Fruit fly (Drosophila melanogaster) whole organism, embryonic: ENCODE data around the gene CG31388.

Experiments used
- Aef1 ChIP-seq: fragments of 200-800 bp; sonication (Bioruptor generic); IDR thresholded peaks from 3 replicates; pipeline ENCODE4 v1.3.6; 2022; ENCODE audit warnings: missing biosample characterization, missing genetic modification characterization
- Atf-2 ChIP-seq: fragments of 200-800 bp; sonication (Bioruptor generic); optimal IDR thresholded peaks from 2 replicates; lab custom pipeline; 2016; ENCODE audit warnings: missing biosample characterization, missing genetic modification characterization
- B-H2 ChIP-seq: fragments of 200-800 bp; sonication (Bioruptor generic); optimal IDR thresholded peaks from 2 replicates; lab custom pipeline; 2018; ENCODE audit warnings: missing biosample characterization, mild to moderate bottlenecking, missing genetic modification characterization
- CG10543 ChIP-seq: fragments of 200-800 bp; sonication (Bioruptor generic); optimal IDR thresholded peaks from 3 replicates; lab custom pipeline; 2017; ENCODE audit warnings: missing biosample characterization, mild to moderate bottlenecking, missing genetic modification characterization, moderate library complexity
- CG10565 ChIP-seq: fragments of 200-800 bp; sonication (Bioruptor generic); optimal IDR thresholded peaks from 3 replicates; lab custom pipeline; 2016; ENCODE audit warnings: missing biosample characterization, mild to moderate bottlenecking, missing genetic modification characterization
- CG14710 ChIP-seq: fragments of 200-800 bp; sonication (Bioruptor generic); optimal IDR thresholded peaks from 3 replicates; lab custom pipeline; 2019; ENCODE audit warnings: missing biosample characterization, mild to moderate bottlenecking, missing genetic modification characterization, moderate library complexity
- CG14860 ChIP-seq: fragments of 200-800 bp; sonication (Bioruptor generic); IDR thresholded peaks from 3 replicates; pipeline ENCODE4 v1.3.6; 2022; ENCODE audit warnings: missing biosample characterization, missing genetic modification characterization; ENCODE audit not compliant: partially characterized antibody
- CG15479 ChIP-seq: fragments of 200-800 bp; sonication (Bioruptor generic); optimal IDR thresholded peaks from 3 replicates; lab custom pipeline; 2019; ENCODE audit warnings: missing biosample characterization, mild to moderate bottlenecking, missing genetic modification characterization, moderate library complexity
- CG15514 ChIP-seq: fragments of 200-800 bp; sonication (Bioruptor generic); optimal IDR thresholded peaks from 3 replicates; lab custom pipeline; 2017; ENCODE audit warnings: missing biosample characterization, missing genetic modification characterization, mild to moderate bottlenecking, moderate library complexity, missing genetic modification reagents
- CG15696 ChIP-seq: fragments of 200-800 bp; sonication (Bioruptor generic); optimal IDR thresholded peaks from 2 replicates; lab custom pipeline; 2019; ENCODE audit warnings: missing biosample characterization, mild to moderate bottlenecking, missing genetic modification characterization, moderate library complexity
- CG1603 ChIP-seq: fragments of 200-800 bp; sonication (Bioruptor generic); optimal IDR thresholded peaks from 2 replicates; lab custom pipeline; 2019; ENCODE audit warnings: missing biosample characterization, mild to moderate bottlenecking, missing genetic modification characterization, moderate library complexity
- CG16779 ChIP-seq: fragments of 200-800 bp; sonication (Bioruptor generic); IDR thresholded peaks from 2 replicates; pipeline ENCODE4 v1.3.6; 2022; ENCODE audit warnings: missing biosample characterization, missing genetic modification characterization
- CG30431 ChIP-seq: fragments of 200-800 bp; sonication (Bioruptor generic); optimal IDR thresholded peaks from 2 replicates; lab custom pipeline; 2017; ENCODE audit warnings: missing biosample characterization, missing genetic modification characterization
- CG31441 ChIP-seq: fragments of 200-800 bp; sonication (Bioruptor generic); IDR thresholded peaks from 2 replicates; pipeline ENCODE4 v1.3.6; 2022; ENCODE audit warnings: missing biosample characterization, missing genetic modification characterization
- CG5953 ChIP-seq: fragments of 200-800 bp; sonication (Bioruptor generic); IDR thresholded peaks from 2 replicates; pipeline ENCODE4 v1.3.6; 2022; ENCODE audit warnings: missing biosample characterization, missing genetic modification characterization
- CG6765 ChIP-seq: fragments of 200-800 bp; sonication (Bioruptor generic); optimal IDR thresholded peaks from 3 replicates; lab custom pipeline; 2017; ENCODE audit warnings: missing biosample characterization, mild to moderate bottlenecking, missing genetic modification characterization
- CG6813 ChIP-seq: fragments of 200-800 bp; sonication (Bioruptor generic); optimal IDR thresholded peaks from 2 replicates; lab custom pipeline; 2017; ENCODE audit warnings: missing biosample characterization, missing genetic modification characterization, mild to moderate bottlenecking, moderate library complexity, missing genetic modification reagents
- CG7357 ChIP-seq: fragments of 200-800 bp; sonication (Bioruptor generic); IDR thresholded peaks from 3 replicates; pipeline ENCODE4 v1.3.6; 2022; ENCODE audit warnings: missing biosample characterization, missing genetic modification characterization
- CG7745 ChIP-seq: fragments of 200-800 bp; sonication (Bioruptor generic); optimal IDR thresholded peaks from 2 replicates; lab custom pipeline; 2018; ENCODE audit warnings: missing biosample characterization, mild to moderate bottlenecking, missing genetic modification characterization, moderate library complexity
- CG8281 ChIP-seq: fragments of 200-800 bp; sonication (Bioruptor generic); optimal IDR thresholded peaks from 2 replicates; lab custom pipeline; 2018; ENCODE audit warnings: missing biosample characterization, mild to moderate bottlenecking, missing genetic modification characterization, moderate library complexity
- CG8924 ChIP-seq: fragments of 200-800 bp; optimal IDR thresholded peaks from 3 replicates; lab custom pipeline; 2019; ENCODE audit warnings: missing biosample characterization, mild to moderate bottlenecking, missing genetic modification characterization, moderate library complexity
- CG9215 ChIP-seq: fragments of 200-800 bp; sonication (Bioruptor generic); IDR thresholded peaks from 2 replicates; pipeline ENCODE4 v1.3.6; 2022; ENCODE audit warnings: missing biosample characterization, missing genetic modification characterization
- CG9727 ChIP-seq: fragments of 200-800 bp; sonication (Bioruptor generic); optimal IDR thresholded peaks from 3 replicates; lab custom pipeline; 2017; ENCODE audit warnings: missing biosample characterization, mild to moderate bottlenecking, missing genetic modification characterization
- CG9817 ChIP-seq: fragments of 200-800 bp; sonication (Bioruptor generic); optimal IDR thresholded peaks from 2 replicates; lab custom pipeline; 2018; ENCODE audit warnings: missing biosample characterization, mild to moderate bottlenecking, missing genetic modification characterization, moderate library complexity
- Dad ChIP-seq: fragments of 200-800 bp; sonication (Bioruptor generic); optimal IDR thresholded peaks from 3 replicates; lab custom pipeline; 2016; ENCODE audit warnings: missing biosample characterization, missing genetic modification characterization
- Dll ChIP-seq: fragments of 200-800 bp; sonication (Bioruptor generic); IDR thresholded peaks from 4 replicates; pipeline ENCODE4 v1.3.6; 2022; ENCODE audit warnings: missing biosample characterization, missing genetic modification characterization; ENCODE audit not compliant: partially characterized antibody
- Dp ChIP-seq: fragments of 200-800 bp; sonication (Bioruptor generic); optimal IDR thresholded peaks from 2 replicates; lab custom pipeline; 2018; ENCODE audit warnings: missing biosample characterization, mild to moderate bottlenecking, missing genetic modification characterization, moderate library complexity
- ERR ChIP-seq: fragments of 200-800 bp; sonication (Bioruptor generic); optimal IDR thresholded peaks from 2 replicates; lab custom pipeline; 2016; ENCODE audit warnings: missing biosample characterization, missing genetic modification characterization
- Gug ChIP-seq: fragments of 200-800 bp; sonication (Bioruptor generic); IDR thresholded peaks from 4 replicates; pipeline ENCODE4 v1.3.6; 2022; ENCODE audit warnings: missing biosample characterization, missing genetic modification characterization
- HHEX ChIP-seq: fragments of 200-800 bp; sonication (Bioruptor generic); optimal IDR thresholded peaks from 3 replicates; lab custom pipeline; 2017; ENCODE audit warnings: missing biosample characterization, mild to moderate bottlenecking, missing genetic modification characterization, missing genetic modification reagents
- Jarid2 ChIP-seq: fragments of 200-800 bp; sonication (Bioruptor generic); optimal IDR thresholded peaks from 3 replicates; lab custom pipeline; 2017; ENCODE audit warnings: mild to moderate bottlenecking, missing biosample characterization, missing genetic modification reagents, missing genetic modification characterization
- Oaz ChIP-seq: fragments of 200-800 bp; sonication (Bioruptor generic); IDR thresholded peaks from 2 replicates; pipeline ENCODE4 v1.3.6; 2022; ENCODE audit warnings: missing biosample characterization, missing genetic modification characterization
- Pdp1 ChIP-seq, 2 experiments: fragments of 200-800 bp; sonication (Bioruptor generic); optimal IDR thresholded peaks; 3 replicates each; lab custom pipeline; 2016; ENCODE audit warnings: missing biosample characterization in 2 of 2, missing genetic modification characterization in 2 of 2, mild to moderate bottlenecking in 1 of 2, moderate library complexity in 1 of 2
- Ravus ChIP-seq: fragments of 200-800 bp; sonication (Bioruptor generic); IDR thresholded peaks from 2 replicates; pipeline ENCODE4 v1.3.6; 2022; ENCODE audit warnings: missing biosample characterization, missing genetic modification characterization
- Sin3A ChIP-seq: fragments of >200 bp; optimal IDR thresholded peaks from 2 replicates; lab custom pipeline; 2018
- ap ChIP-seq: fragments of 200-800 bp; sonication (Bioruptor generic); IDR thresholded peaks from 2 replicates; pipeline ENCODE4 v1.3.6; 2022; ENCODE audit warnings: missing biosample characterization, missing genetic modification characterization
- chm ChIP-seq: fragments of 200-800 bp; sonication (Bioruptor generic); IDR thresholded peaks from 2 replicates; pipeline ENCODE4 v1.3.6; 2022; ENCODE audit warnings: missing biosample characterization, missing genetic modification characterization
- ci ChIP-seq: fragments of 200-800 bp; sonication (Bioruptor generic); IDR thresholded peaks from 3 replicates; pipeline ENCODE4 v1.3.6; 2022; ENCODE audit warnings: missing biosample characterization, missing genetic modification characterization
- dmrt11E ChIP-seq: fragments of 200-800 bp; sonication (Bioruptor generic); optimal IDR thresholded peaks from 3 replicates; lab custom pipeline; 2018; ENCODE audit warnings: missing biosample characterization, mild to moderate bottlenecking, missing genetic modification characterization, moderate library complexity
- dmrt99B ChIP-seq: fragments of 200-800 bp; sonication (Bioruptor generic); optimal IDR thresholded peaks from 2 replicates; lab custom pipeline; 2018; ENCODE audit warnings: missing biosample characterization, mild to moderate bottlenecking, missing genetic modification characterization, moderate library complexity
- ewg ChIP-seq: fragments of 200-800 bp; sonication (Bioruptor generic); optimal IDR thresholded peaks from 3 replicates; lab custom pipeline; 2017; ENCODE audit warnings: mild to moderate bottlenecking, missing biosample characterization, missing genetic modification reagents, missing genetic modification characterization
- ftz-f1 ChIP-seq: fragments of 200-800 bp; sonication (Bioruptor generic); optimal IDR thresholded peaks from 2 replicates; lab custom pipeline; 2016; ENCODE audit warnings: missing biosample characterization, missing genetic modification characterization
- gfzf ChIP-seq: fragments of 200-800 bp; sonication (Bioruptor generic); optimal IDR thresholded peaks from 2 replicates; lab custom pipeline; 2016; ENCODE audit warnings: missing biosample characterization, mild to moderate bottlenecking, missing genetic modification characterization, moderate library complexity
- gro ChIP-seq: fragments of 200-800 bp; sonication (Bioruptor generic); optimal IDR thresholded peaks from 2 replicates; lab custom pipeline; 2016; ENCODE audit warnings: missing biosample characterization, missing genetic modification characterization
- jing ChIP-seq: fragments of 200-800 bp; sonication (Bioruptor generic); optimal IDR thresholded peaks from 2 replicates; lab custom pipeline; 2018; ENCODE audit warnings: missing biosample characterization, mild to moderate bottlenecking, missing genetic modification characterization
- mam ChIP-seq: fragments of 200-800 bp; sonication (Bioruptor generic); optimal IDR thresholded peaks from 3 replicates; lab custom pipeline; 2016; ENCODE audit warnings: missing biosample characterization, missing genetic modification characterization
- nau ChIP-seq: fragments of 200-800 bp; sonication (Bioruptor generic); optimal IDR thresholded peaks from 3 replicates; lab custom pipeline; 2017; ENCODE audit warnings: missing biosample characterization, mild to moderate bottlenecking, missing genetic modification characterization, missing genetic modification reagents
- tup ChIP-seq: fragments of 200-800 bp; sonication (Bioruptor generic); optimal IDR thresholded peaks from 2 replicates; lab custom pipeline; 2016; ENCODE audit warnings: missing biosample characterization, mild to moderate bottlenecking, missing genetic modification characterization, moderate library complexity
- vnd ChIP-seq: fragments of 200-800 bp; sonication (Bioruptor generic); IDR thresholded peaks from 3 replicates; pipeline ENCODE4 v1.3.6; 2022; ENCODE audit warnings: missing biosample characterization, missing genetic modification characterization; ENCODE audit not compliant: partially characterized antibody

Gene CG31388

dm6 chr3R:11216156-11216630 lies 21.4 kb upstream of the CG31388 start, which contains the start of the genes RpS25 and CG4820 (continued):
- TF ChIP-seq Atf-2 (GFP tag; lab: Kevin White, UChicago) (peak; percentile 89), jing (GFP tag; lab: Kevin White, UChicago) (peak; percentile 78), Ravus (GFP tag; lab: Robert Waterston, UW) (peak; percentile 15), CG10543 (GFP tag; lab: Kevin White, UChicago) (peak; percentile 97), nau (GFP tag; lab: Kevin White, UChicago) (peak; percentile 95), Dll (peak; percentile 93), chm (GFP tag; lab: Robert Waterston, UW) (peak; percentile 90), Dp (peak; percentile 64), ap (peak; percentile 71), CG9817 (peak; percentile 85), gfzf (GFP tag; lab: Kevin White, UChicago) (peak; percentile 97), CG15479 (GFP tag; lab: Kevin White, UChicago) (peak; percentile 94), Oaz (peak; percentile 81), CG16779 (GFP tag; lab: Robert Waterston, UW) (peak; percentile 79), CG8281 (tag; lab: Kevin White, UChicago) (peak; percentile 72), mam (peak; percentile 76), tup (GFP tag; lab: Kevin White, UChicago) (peak; percentile 53), CG15696 (tag; lab: Kevin White, UChicago) (peak; percentile 66)
- TF ChIP-seq, all 482 proteins: peak for 453

dm6 chr3R:11219883-11220282 lies 17.7 kb upstream of the CG31388 start, which contains the start of gene CG6689:
CG6689 (minus strand) TSS chr3R:11220064.
- peak; percentile 51 for TF ChIP-seq CG1603 (tag; lab: Kevin White, UChicago)
- no peak; the same call in 2 of the 3 replicates for TF ChIP-seq CG7357 (GFP tag; lab: Robert Waterston, UW)
- TF ChIP-seq CG8924 (tag; lab: Kevin White, UChicago), result peak; percentile 21
- no peak for TF ChIP-seq CG14860 (GFP tag; lab: Robert Waterston, UW)
- no peak for TF ChIP-seq CG9215 (GFP tag; lab: Robert Waterston, UW)
- TF ChIP-seq CG10565, result no peak
- peak in 1 of 2 experiments; percentile 98 for TF ChIP-seq Pdp1 (GFP tag; optimal IDR thresholded peaks at IDR 0.05; lab: Kevin White, UChicago)
- no peak for TF ChIP-seq CG7745 (tag; lab: Kevin White, UChicago)
- TF ChIP-seq vnd (GFP tag; lab: Robert Waterston, UW), result no peak
- TF ChIP-seq Jarid2 (GFP tag; lab: Kevin White, UChicago), result no peak
- TF ChIP-seq Dad (GFP tag; lab: Kevin White, UChicago), result no peak
- peak; percentile 47 for TF ChIP-seq CG14710
- no peak for TF ChIP-seq dmrt11E (tag; lab: Kevin White, UChicago)
- no peak for TF ChIP-seq Aef1 (GFP tag; lab: Robert Waterston, UW)
- no peak for TF ChIP-seq HHEX (GFP tag; lab: Kevin White, UChicago)
- TF ChIP-seq Sin3A, result peak; percentile 42
- TF ChIP-seq CG6765 (GFP tag; lab: Kevin White, UChicago), result no peak
- TF ChIP-seq Dp, result peak; percentile 69
- TF ChIP-seq CG6813 (GFP tag; lab: Kevin White, UChicago), result no peak
- no peak for TF ChIP-seq ERR (GFP tag; lab: Kevin White, UChicago)
- peak; percentile 77 for TF ChIP-seq ftz-f1 (GFP tag; lab: Kevin White, UChicago)
- no peak for TF ChIP-seq CG9727 (GFP tag; lab: Kevin White, UChicago)
- peak; percentile 47 for TF ChIP-seq gro (GFP tag; lab: Kevin White, UChicago)
- no peak for TF ChIP-seq CG30431 (GFP tag; lab: Kevin White, UChicago)
- no peak for TF ChIP-seq CG5953 (GFP tag; lab: Robert Waterston, UW)
- TF ChIP-seq ewg (GFP tag; lab: Kevin White, UChicago), result peak; percentile 37
- peak; percentile 66; the same call in 1 of the 3 replicates for TF ChIP-seq ci
- peak; percentile 33 for TF ChIP-seq CG15514 (GFP tag; lab: Kevin White, UChicago)
- TF ChIP-seq B-H2 (GFP tag; lab: Kevin White, UChicago), result peak; percentile 15
- TF ChIP-seq dmrt99B (tag; lab: Kevin White, UChicago), result no peak
- no peak for TF ChIP-seq CG31441
- no peak for TF ChIP-seq Gug (GFP tag; lab: Robert Waterston, UW)
